Fruit fly (Drosophila melanogaster) whole organism, embryonic: ENCODE data around the gene CG31213.

ENCODE experiments used
- Abd-B ChIP-seq: fragments of 200-800 bp; sonication (Bioruptor generic); optimal IDR thresholded peaks from 2 replicates; lab custom pipeline; 2018; ENCODE audit warnings: missing biosample characterization, mild to moderate bottlenecking, missing genetic modification characterization, moderate library complexity
- BtbVII ChIP-seq: fragments of 200-800 bp; sonication (Bioruptor generic); optimal IDR thresholded peaks from 3 replicates; lab custom pipeline; 2017; ENCODE audit warnings: missing biosample characterization, mild to moderate bottlenecking, missing genetic modification characterization
- CG10147 ChIP-seq: fragments of 200-800 bp; sonication (Bioruptor generic); optimal IDR thresholded peaks from 2 replicates; lab custom pipeline; 2019; ENCODE audit warnings: missing biosample characterization, mild to moderate bottlenecking, missing genetic modification characterization, moderate library complexity
- CG11085 ChIP-seq: fragments of 200-800 bp; sonication (Bioruptor generic); IDR thresholded peaks from 2 replicates; pipeline ENCODE4 v1.3.6; 2022; ENCODE audit warnings: missing biosample characterization, missing genetic modification characterization
- CG11247 ChIP-seq: fragments of 200-800 bp; sonication (Bioruptor generic); IDR thresholded peaks from 2 replicates; pipeline ENCODE4 v1.3.6; 2022; ENCODE audit warnings: missing biosample characterization, missing genetic modification characterization
- CG11723 ChIP-seq: fragments of 200-800 bp; sonication (Bioruptor generic); optimal IDR thresholded peaks from 2 replicates; lab custom pipeline; 2017; ENCODE audit warnings: missing biosample characterization, mild to moderate bottlenecking, missing genetic modification characterization
- CG12219 ChIP-seq: fragments of 200-800 bp; sonication (Bioruptor generic); optimal IDR thresholded peaks from 3 replicates; lab custom pipeline; 2018; ENCODE audit warnings: missing biosample characterization, mild to moderate bottlenecking, missing genetic modification characterization
- CG2678 ChIP-seq: fragments of 200-800 bp; sonication (Bioruptor generic); optimal IDR thresholded peaks from 3 replicates; lab custom pipeline; 2019; ENCODE audit warnings: missing biosample characterization, mild to moderate bottlenecking, missing genetic modification characterization, moderate library complexity
- CG32767 ChIP-seq: fragments of 200-800 bp; sonication (Bioruptor generic); IDR thresholded peaks from 2 replicates; pipeline ENCODE4 v1.3.6; 2022; ENCODE audit warnings: missing biosample characterization, missing genetic modification characterization
- CG3281 ChIP-seq: fragments of 200-800 bp; sonication (Bioruptor generic); optimal IDR thresholded peaks from 3 replicates; lab custom pipeline; 2017; ENCODE audit warnings: missing biosample characterization, mild to moderate bottlenecking, missing genetic modification characterization
- CG33213 ChIP-seq: fragments of 200-800 bp; sonication (Bioruptor generic); optimal IDR thresholded peaks from 3 replicates; lab custom pipeline; 2016; ENCODE audit warnings: missing biosample characterization, missing genetic modification characterization
- CG4282 ChIP-seq: fragments of 200-800 bp; sonication (Bioruptor generic); optimal IDR thresholded peaks from 2 replicates; lab custom pipeline; 2016; ENCODE audit warnings: missing biosample characterization, missing genetic modification characterization
- CG5953 ChIP-seq: fragments of 200-800 bp; sonication (Bioruptor generic); IDR thresholded peaks from 2 replicates; pipeline ENCODE4 v1.3.6; 2022; ENCODE audit warnings: missing biosample characterization, missing genetic modification characterization
- CG6765 ChIP-seq: fragments of 200-800 bp; sonication (Bioruptor generic); optimal IDR thresholded peaks from 3 replicates; lab custom pipeline; 2017; ENCODE audit warnings: missing biosample characterization, mild to moderate bottlenecking, missing genetic modification characterization
- CG8281 ChIP-seq: fragments of 200-800 bp; sonication (Bioruptor generic); optimal IDR thresholded peaks from 2 replicates; lab custom pipeline; 2018; ENCODE audit warnings: missing biosample characterization, mild to moderate bottlenecking, missing genetic modification characterization, moderate library complexity
- CG9797 ChIP-seq: fragments of 200-800 bp; sonication (Bioruptor generic); optimal IDR thresholded peaks from 3 replicates; lab custom pipeline; 2018; ENCODE audit warnings: missing biosample characterization, mild to moderate bottlenecking, missing genetic modification characterization
- D19A ChIP-seq: fragments of 200-800 bp; optimal IDR thresholded peaks from 3 replicates; lab custom pipeline; 2019; ENCODE audit warnings: missing biosample characterization, mild to moderate bottlenecking, missing genetic modification characterization, moderate library complexity
- Ets65A ChIP-seq: fragments of 200-800 bp; sonication (Bioruptor generic); peaks from one replicate; lab custom pipeline; 2016; ENCODE audit warnings: missing biosample characterization, missing genetic modification characterization
- MBD-R2 ChIP-seq: fragments of 200-800 bp; sonication (Bioruptor generic); IDR thresholded peaks from 2 replicates; pipeline ENCODE4 v1.3.6; 2022; ENCODE audit warnings: missing biosample characterization, missing genetic modification characterization
- Meics ChIP-seq: fragments of 200-800 bp; sonication (Bioruptor generic); optimal IDR thresholded peaks from 2 replicates; lab custom pipeline; 2017; ENCODE audit warnings: missing biosample characterization, mild to moderate bottlenecking, missing genetic modification characterization
- Nf-YB ChIP-seq: fragments of 200-800 bp; sonication (Bioruptor generic); optimal IDR thresholded peaks from 3 replicates; lab custom pipeline; 2019; ENCODE audit warnings: missing biosample characterization, mild to moderate bottlenecking, missing genetic modification characterization, moderate library complexity
- Nf-YC ChIP-seq: fragments of 200-800 bp; optimal IDR thresholded peaks from 3 replicates; lab custom pipeline; 2019; ENCODE audit warnings: missing biosample characterization, mild to moderate bottlenecking, missing genetic modification characterization, moderate library complexity
- Oli ChIP-seq: fragments of 200-800 bp; sonication (Bioruptor generic); optimal IDR thresholded peaks from 2 replicates; lab custom pipeline; 2018; ENCODE audit warnings: missing biosample characterization, mild to moderate bottlenecking, missing genetic modification characterization, moderate library complexity
- Stat92E ChIP-seq, 3 experiments: fragments of >200 bp in 2 of 3; fragments of 200-800 bp in 1 of 3; sonication (Bioruptor generic) in 1 of 3; optimal IDR thresholded peaks; 2 replicates each; lab custom pipeline; 2017 to 2019; ENCODE audit warnings: missing biosample characterization in 3 of 3, missing genetic modification characterization in 3 of 3, mild to moderate bottlenecking in 1 of 3, moderate library complexity in 1 of 3
- Trl ChIP-seq, 3 experiments: fragments of >200 bp in 2 of 3; fragments of 200-800 bp in 1 of 3; sonication (Bioruptor generic) in 1 of 3; optimal IDR thresholded peaks; 2 replicates in 1 of 3; 3 replicates in 2 of 3; lab custom pipeline; 2016 to 2017; ENCODE audit warnings: missing biosample characterization in 1 of 3, missing genetic modification characterization in 1 of 3
- Vsx1 ChIP-seq: fragments of 200-800 bp; sonication (Bioruptor generic); optimal IDR thresholded peaks from 2 replicates; lab custom pipeline; 2017; ENCODE audit warnings: missing biosample characterization, mild to moderate bottlenecking, missing genetic modification characterization, missing genetic modification reagents
- ac ChIP-seq: fragments of 200-800 bp; sonication (Bioruptor generic); optimal IDR thresholded peaks from 3 replicates; lab custom pipeline; 2017; ENCODE audit warnings: missing biosample characterization, mild to moderate bottlenecking, missing genetic modification characterization
- amos ChIP-seq: fragments of 200-800 bp; sonication (Bioruptor generic); IDR thresholded peaks from 2 replicates; pipeline ENCODE4 v1.3.6; 2022; ENCODE audit warnings: missing biosample characterization, missing genetic modification characterization; ENCODE audit not compliant: partially characterized antibody
- ap ChIP-seq: fragments of 200-800 bp; sonication (Bioruptor generic); IDR thresholded peaks from 2 replicates; pipeline ENCODE4 v1.3.6; 2022; ENCODE audit warnings: missing biosample characterization, missing genetic modification characterization
- ato ChIP-seq: fragments of 200-800 bp; sonication (Bioruptor generic); IDR thresholded peaks from 2 replicates; pipeline ENCODE4 v1.3.6; 2022; ENCODE audit warnings: missing biosample characterization, missing genetic modification characterization; ENCODE audit not compliant: partially characterized antibody
- az2 ChIP-seq: fragments of 200-800 bp; sonication (Bioruptor generic); optimal IDR thresholded peaks from 3 replicates; lab custom pipeline; 2016; ENCODE audit warnings: missing biosample characterization, missing genetic modification characterization
- croc ChIP-seq: fragments of 200-800 bp; sonication (Bioruptor generic); conservative IDR thresholded peaks from 3 replicates; pipeline ENCODE4 v1.3.6; 2022; ENCODE audit warnings: missing biosample characterization, missing genetic modification characterization
- dm ChIP-seq: fragments of 200-800 bp; sonication (Bioruptor generic); optimal IDR thresholded peaks from 3 replicates; lab custom pipeline; 2016; ENCODE audit warnings: missing biosample characterization, missing genetic modification characterization
- ems ChIP-seq: fragments of 200-800 bp; sonication (Bioruptor generic); optimal IDR thresholded peaks from 3 replicates; lab custom pipeline; 2016; ENCODE audit warnings: missing biosample characterization, missing genetic modification characterization
- eve ChIP-seq, 2 experiments: fragments of >200 bp; optimal IDR thresholded peaks; 2 replicates each; lab custom pipeline; 2017; ENCODE audit warnings: missing biosample characterization in 2 of 2, missing genetic modification characterization in 2 of 2
- gce ChIP-seq: fragments of 200-800 bp; sonication (Bioruptor generic); IDR thresholded peaks from 3 replicates; pipeline ENCODE4 v1.3.6; 2022; ENCODE audit warnings: missing biosample characterization, missing genetic modification characterization
- gro ChIP-seq: fragments of 200-800 bp; sonication (Bioruptor generic); optimal IDR thresholded peaks from 2 replicates; lab custom pipeline; 2016; ENCODE audit warnings: missing biosample characterization, missing genetic modification characterization
- gt ChIP-seq: fragments of 200-800 bp; sonication (Bioruptor generic); IDR thresholded peaks from 2 replicates; pipeline ENCODE4 v1.3.6; 2022; ENCODE audit warnings: missing biosample characterization, missing genetic modification characterization
- jing ChIP-seq: fragments of 200-800 bp; sonication (Bioruptor generic); optimal IDR thresholded peaks from 2 replicates; lab custom pipeline; 2018; ENCODE audit warnings: missing biosample characterization, mild to moderate bottlenecking, missing genetic modification characterization
- jumu ChIP-seq: fragments of 200-800 bp; sonication (Bioruptor generic); optimal IDR thresholded peaks from 3 replicates; lab custom pipeline; 2016; ENCODE audit warnings: missing biosample characterization, missing genetic modification characterization
- klu ChIP-seq: fragments of 200-800 bp; sonication (Bioruptor generic); IDR thresholded peaks from 2 replicates; pipeline ENCODE4 v1.3.6; 2022; ENCODE audit warnings: missing biosample characterization, missing genetic modification characterization
- kni ChIP-seq: fragments of 200-800 bp; sonication (Bioruptor generic); optimal IDR thresholded peaks from 3 replicates; lab custom pipeline; 2017; ENCODE audit warnings: mild to moderate bottlenecking, missing biosample characterization, missing genetic modification reagents, missing genetic modification characterization
- luna ChIP-seq: fragments of 200-800 bp; sonication (Bioruptor generic); optimal IDR thresholded peaks from 2 replicates; lab custom pipeline; 2016; ENCODE audit warnings: missing biosample characterization, missing genetic modification characterization
- mld ChIP-seq: fragments of 200-800 bp; sonication (Bioruptor generic); IDR thresholded peaks from 3 replicates; pipeline ENCODE4 v1.3.6; 2022; ENCODE audit warnings: missing biosample characterization, missing genetic modification characterization; ENCODE audit not compliant: partially characterized antibody
- nerfin-2 ChIP-seq: fragments of 200-800 bp; sonication (Bioruptor generic); IDR thresholded peaks from 2 replicates; pipeline ENCODE4 v1.3.6; 2022; ENCODE audit warnings: missing biosample characterization, missing genetic modification characterization; ENCODE audit not compliant: partially characterized antibody
- nmo ChIP-seq: fragments of 200-800 bp; sonication (Bioruptor generic); optimal IDR thresholded peaks from 2 replicates; lab custom pipeline; 2018; ENCODE audit warnings: missing biosample characterization, mild to moderate bottlenecking, missing genetic modification characterization, moderate library complexity
- peb ChIP-seq: fragments of 200-800 bp; sonication (Bioruptor generic); IDR thresholded peaks from 2 replicates; pipeline ENCODE4 v1.3.6; 2022; ENCODE audit warnings: missing biosample characterization, missing genetic modification characterization
- ro ChIP-seq: fragments of 200-800 bp; sonication (Bioruptor generic); IDR thresholded peaks from 2 replicates; pipeline ENCODE4 v1.3.6; 2022; ENCODE audit warnings: missing biosample characterization, missing genetic modification characterization
- slp2 ChIP-seq: fragments of 200-800 bp; sonication (Bioruptor generic); optimal IDR thresholded peaks from 2 replicates; lab custom pipeline; 2016; ENCODE audit warnings: missing biosample characterization, missing genetic modification characterization
- zf30C ChIP-seq: fragments of 200-800 bp; sonication (Bioruptor generic); optimal IDR thresholded peaks from 3 replicates; lab custom pipeline; 2018; ENCODE audit warnings: missing biosample characterization, mild to moderate bottlenecking, missing genetic modification characterization

Gene CG31213

DNA sequence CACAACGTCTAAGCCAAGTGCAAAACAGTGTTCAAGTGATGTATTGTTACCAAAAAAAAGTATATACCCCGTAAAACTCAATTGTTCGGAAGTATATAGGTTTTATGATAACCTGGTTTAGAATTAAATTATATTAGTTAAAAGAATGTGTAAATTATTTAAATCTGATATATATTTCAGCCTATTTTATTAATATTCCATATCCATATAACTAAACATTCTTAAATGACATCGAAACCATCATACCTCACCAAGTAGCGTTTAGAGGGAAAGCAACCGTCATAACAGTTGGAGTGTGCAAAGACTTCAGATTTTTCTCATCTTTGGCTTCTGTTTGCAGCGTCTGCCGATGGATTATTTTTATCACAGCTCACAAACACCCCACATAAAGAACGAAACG is 26.8 kb downstream of the CG31213 start (continued):
- TF ChIP-seq jing (GFP tag; lab: Kevin White, UChicago) (peak; percentile 29), luna (GFP tag; lab: Kevin White, UChicago) (no peak), eve (GFP tag; optimal IDR thresholded peaks at IDR 0.05; lab: Kevin White, UChicago) (peak in 1 of 2 experiments; percentile 62), klu (GFP tag; lab: Robert Waterston, UW) (peak; percentile 52; the same call in 1 of the 2 replicates), CG32767 (GFP tag; lab: Robert Waterston, UW) (peak; percentile 76), CG12219 (peak; percentile 61), Trl (optimal IDR thresholded peaks at IDR 0.05; lab: Kevin White, UChicago) (no peak), Trl (GFP tag; optimal IDR thresholded peaks at IDR 0.05; lab: Kevin White, UChicago) (peak; percentile 14), CG5953 (GFP tag; lab: Robert Waterston, UW) (peak; percentile 83), CG4282 (GFP tag; lab: Kevin White, UChicago) (no peak), Ets65A (GFP tag; lab: Kevin White, UChicago) (no peak), Abd-B (GFP tag; lab: Kevin White, UChicago) (peak; percentile 70), kni (GFP tag; lab: Kevin White, UChicago) (no peak), Nf-YB (GFP tag; lab: Kevin White, UChicago) (peak; percentile 65), CG9797 (GFP tag; lab: Kevin White, UChicago) (no peak), gce (peak; percentile 62; the same call in 1 of the 3 replicates), ems (GFP tag; lab: Kevin White, UChicago) (peak; percentile 26), BtbVII (GFP tag; lab: Kevin White, UChicago) (peak; percentile 44), slp2 (GFP tag; lab: Kevin White, UChicago) (no peak), Meics (GFP tag; lab: Kevin White, UChicago) (peak; percentile 78), CG3281 (GFP tag; lab: Kevin White, UChicago) (peak; percentile 72), az2 (peak; percentile 77), croc (peak; percentile 42; the same call in 2 of the 3 replicates), CG8281 (tag; lab: Kevin White, UChicago) (peak; percentile 31), MBD-R2 (GFP tag; lab: Robert Waterston, UW) (peak; percentile 35; the same call in 1 of the 2 replicates), zf30C (GFP tag; lab: Kevin White, UChicago) (no peak), Stat92E (GFP tag; optimal IDR thresholded peaks at IDR 0.05; lab: Kevin White, UChicago) (peak in 1 of 3 experiments; percentile 16), gro (GFP tag; lab: Kevin White, UChicago) (no peak), jumu (no peak), CG33213 (GFP tag; lab: Kevin White, UChicago) (no peak), gt (GFP tag; lab: Robert Waterston, UW) (peak; percentile 67; the same call in 1 of the 2 replicates), nerfin-2 (GFP tag; lab: Robert Waterston, UW) (no peak), D19A (tag; lab: Kevin White, UChicago) (peak; percentile 84), CG11723 (GFP tag; lab: Kevin White, UChicago) (peak; percentile 8), amos (GFP tag; lab: Robert Waterston, UW) (no peak), Oli (tag; lab: Kevin White, UChicago) (peak; percentile 80), nmo (peak; percentile 86), CG10147 (peak; percentile 76), ac (no peak), peb (GFP tag; lab: Robert Waterston, UW) (peak; percentile 77), dm (GFP tag; lab: Kevin White, UChicago) (no peak), mld (GFP tag; lab: Robert Waterston, UW) (no peak), CG11085 (GFP tag; lab: Robert Waterston, UW) (peak; percentile 54; the same call in 1 of the 2 replicates), Nf-YC (tag; lab: Kevin White, UChicago) (peak; percentile 45), Vsx1 (peak; percentile 44), ap (GFP tag; lab: Robert Waterston, UW) (peak; percentile 81), CG11247 (peak; percentile 78), CG6765 (GFP tag; lab: Kevin White, UChicago) (peak; percentile 38), ato (GFP tag; lab: Robert Waterston, UW) (no peak), ro (peak; percentile 55; the same call in 1 of the 2 replicates), CG2678 (tag; lab: Kevin White, UChicago) (peak; percentile 88)
